Fruit fly (Drosophila melanogaster) whole organism, embryonic: ENCODE measurements around the gene BomT3.

ENCODE experiments used
- C15 ChIP-seq: fragments of 200-800 bp; sonication (Bioruptor generic); IDR thresholded peaks from 3 replicates; pipeline ENCODE4 v1.3.6; 2022; ENCODE audit warnings: missing biosample characterization, missing genetic modification characterization
- CG10274 ChIP-seq: fragments of 200-800 bp; sonication (Bioruptor generic); optimal IDR thresholded peaks from 3 replicates; lab custom pipeline; 2017; ENCODE audit warnings: missing biosample characterization, mild to moderate bottlenecking, missing genetic modification characterization
- CG10565 ChIP-seq: fragments of 200-800 bp; sonication (Bioruptor generic); optimal IDR thresholded peaks from 3 replicates; lab custom pipeline; 2016; ENCODE audit warnings: missing biosample characterization, mild to moderate bottlenecking, missing genetic modification characterization
- CG11093 ChIP-seq: fragments of 200-800 bp; sonication (Bioruptor generic); IDR thresholded peaks from 3 replicates; pipeline ENCODE4 v1.3.6; 2022; ENCODE audit warnings: missing biosample characterization, missing genetic modification characterization
- CG11247 ChIP-seq: fragments of 200-800 bp; sonication (Bioruptor generic); IDR thresholded peaks from 2 replicates; pipeline ENCODE4 v1.3.6; 2022; ENCODE audit warnings: missing biosample characterization, missing genetic modification characterization
- CG12299 ChIP-seq: fragments of 200-800 bp; sonication (Bioruptor generic); optimal IDR thresholded peaks from 2 replicates; lab custom pipeline; 2018; ENCODE audit warnings: missing biosample characterization, mild to moderate bottlenecking, missing genetic modification characterization
- CG12391 ChIP-seq: fragments of 200-800 bp; sonication (Bioruptor generic); optimal IDR thresholded peaks from 3 replicates; lab custom pipeline; 2018; ENCODE audit warnings: missing biosample characterization, mild to moderate bottlenecking, missing genetic modification characterization, moderate library complexity
- CG14014 ChIP-seq: fragments of 200-800 bp; sonication (Bioruptor generic); IDR thresholded peaks from 2 replicates; pipeline ENCODE4 v1.3.6; 2022; ENCODE audit warnings: missing biosample characterization, missing genetic modification characterization
- CG15479 ChIP-seq: fragments of 200-800 bp; sonication (Bioruptor generic); optimal IDR thresholded peaks from 3 replicates; lab custom pipeline; 2019; ENCODE audit warnings: missing biosample characterization, mild to moderate bottlenecking, missing genetic modification characterization, moderate library complexity
- CG17802 ChIP-seq: fragments of 200-800 bp; sonication (Bioruptor generic); optimal IDR thresholded peaks from 2 replicates; lab custom pipeline; 2018; ENCODE audit warnings: missing biosample characterization, mild to moderate bottlenecking, missing genetic modification characterization, moderate library complexity
- CG17829 ChIP-seq: fragments of 200-800 bp; optimal IDR thresholded peaks from 2 replicates; lab custom pipeline; 2019; ENCODE audit warnings: missing biosample characterization, mild to moderate bottlenecking, missing genetic modification characterization, moderate library complexity
- CG17912 ChIP-seq: fragments of 200-800 bp; sonication (Bioruptor generic); optimal IDR thresholded peaks from 2 replicates; lab custom pipeline; 2018; ENCODE audit warnings: missing biosample characterization, mild to moderate bottlenecking, missing genetic modification characterization
- CG4360 ChIP-seq: fragments of 200-800 bp; sonication (Bioruptor generic); IDR thresholded peaks from 2 replicates; pipeline ENCODE4 v1.3.6; 2022; ENCODE audit warnings: missing biosample characterization, missing genetic modification characterization
- CG4820 ChIP-seq: fragments of 200-800 bp; sonication (Bioruptor generic); optimal IDR thresholded peaks from 3 replicates; lab custom pipeline; 2016; ENCODE audit warnings: missing biosample characterization, missing genetic modification characterization
- CG6175 ChIP-seq: fragments of 200-800 bp; sonication (Bioruptor generic); IDR thresholded peaks from 3 replicates; pipeline ENCODE4 v1.3.6; 2022; ENCODE audit warnings: missing biosample characterization, missing genetic modification characterization
- CG8281 ChIP-seq: fragments of 200-800 bp; sonication (Bioruptor generic); optimal IDR thresholded peaks from 2 replicates; lab custom pipeline; 2018; ENCODE audit warnings: missing biosample characterization, mild to moderate bottlenecking, missing genetic modification characterization, moderate library complexity
- CG9797 ChIP-seq: fragments of 200-800 bp; sonication (Bioruptor generic); optimal IDR thresholded peaks from 3 replicates; lab custom pipeline; 2018; ENCODE audit warnings: missing biosample characterization, mild to moderate bottlenecking, missing genetic modification characterization
- CHES-1-like ChIP-seq: fragments of 200-800 bp; sonication (Bioruptor generic); optimal IDR thresholded peaks from 2 replicates; lab custom pipeline; 2016; ENCODE audit warnings: missing biosample characterization, missing genetic modification characterization
- D ChIP-seq, 2 experiments: fragments of 200-800 bp in 1 of 2; fragments of >200 bp in 1 of 2; sonication (Bioruptor generic) in 1 of 2; optimal IDR thresholded peaks; 2 replicates in 1 of 2; 3 replicates in 1 of 2; lab custom pipeline; 2017; ENCODE audit warnings: mild to moderate bottlenecking in 1 of 2, missing biosample characterization in 1 of 2, missing genetic modification characterization in 1 of 2, missing genetic modification reagents in 1 of 2
- Dbx ChIP-seq: fragments of 200-800 bp; sonication (Bioruptor generic); IDR thresholded peaks from 3 replicates; pipeline ENCODE4 v1.3.6; 2022; ENCODE audit warnings: missing biosample characterization, missing genetic modification characterization
- Dref ChIP-seq: fragments of 200-800 bp; sonication (Bioruptor generic); IDR thresholded peaks from 2 replicates; pipeline ENCODE4 v1.3.6; 2022; ENCODE audit warnings: missing biosample characterization, missing genetic modification characterization
- Ets65A ChIP-seq: fragments of 200-800 bp; sonication (Bioruptor generic); peaks from one replicate; lab custom pipeline; 2016; ENCODE audit warnings: missing biosample characterization, missing genetic modification characterization
- Fer1 ChIP-seq: fragments of 200-800 bp; sonication (Bioruptor generic); optimal IDR thresholded peaks from 2 replicates; lab custom pipeline; 2017; ENCODE audit warnings: missing biosample characterization, mild to moderate bottlenecking, missing genetic modification characterization
- Fer2 ChIP-seq: fragments of 200-800 bp; sonication (Bioruptor generic); optimal IDR thresholded peaks from 2 replicates; lab custom pipeline; 2018; ENCODE audit warnings: missing biosample characterization, mild to moderate bottlenecking, missing genetic modification characterization, moderate library complexity
- HLH4C ChIP-seq: fragments of 200-800 bp; sonication (Bioruptor generic); IDR thresholded peaks from 3 replicates; pipeline ENCODE4 v1.3.6; 2022; ENCODE audit warnings: missing biosample characterization, missing genetic modification characterization; ENCODE audit not compliant: partially characterized antibody
- Kr ChIP-seq: fragments of 200-800 bp; sonication (Bioruptor generic); optimal IDR thresholded peaks from 2 replicates; lab custom pipeline; 2017; ENCODE audit warnings: missing biosample characterization, mild to moderate bottlenecking, missing genetic modification characterization
- Six4 ChIP-seq: fragments of 200-800 bp; sonication (Bioruptor generic); optimal IDR thresholded peaks from 2 replicates; lab custom pipeline; 2016; ENCODE audit warnings: missing biosample characterization, missing genetic modification characterization
- Vsx1 ChIP-seq: fragments of 200-800 bp; sonication (Bioruptor generic); optimal IDR thresholded peaks from 2 replicates; lab custom pipeline; 2017; ENCODE audit warnings: missing biosample characterization, mild to moderate bottlenecking, missing genetic modification characterization, missing genetic modification reagents
- Xrp1 ChIP-seq: fragments of 200-800 bp; sonication (Bioruptor generic); IDR thresholded peaks from 2 replicates; pipeline ENCODE4 v1.3.6; 2022; ENCODE audit warnings: missing biosample characterization, missing genetic modification characterization
- ase ChIP-seq: fragments of 200-800 bp; sonication (Bioruptor generic); IDR thresholded peaks from 3 replicates; pipeline ENCODE4 v1.3.6; 2022; ENCODE audit warnings: missing biosample characterization, missing genetic modification characterization
- cad ChIP-seq: fragments of >200 bp; optimal IDR thresholded peaks from 2 replicates; lab custom pipeline; 2017; ENCODE audit warnings: missing biosample characterization, missing genetic modification characterization
- chif ChIP-seq, 2 experiments: fragments of 200-800 bp; sonication (Bioruptor generic); optimal IDR thresholded peaks; 3 replicates each; lab custom pipeline; 2016; ENCODE audit warnings: missing biosample characterization in 2 of 2, missing genetic modification characterization in 2 of 2
- chm ChIP-seq: fragments of 200-800 bp; sonication (Bioruptor generic); IDR thresholded peaks from 2 replicates; pipeline ENCODE4 v1.3.6; 2022; ENCODE audit warnings: missing biosample characterization, missing genetic modification characterization
- ci ChIP-seq: fragments of 200-800 bp; sonication (Bioruptor generic); IDR thresholded peaks from 3 replicates; pipeline ENCODE4 v1.3.6; 2022; ENCODE audit warnings: missing biosample characterization, missing genetic modification characterization
- dan ChIP-seq: fragments of 200-800 bp; sonication (Bioruptor generic); IDR thresholded peaks from 2 replicates; pipeline ENCODE4 v1.3.6; 2022; ENCODE audit warnings: missing biosample characterization, missing genetic modification characterization
- gce ChIP-seq: fragments of 200-800 bp; sonication (Bioruptor generic); IDR thresholded peaks from 3 replicates; pipeline ENCODE4 v1.3.6; 2022; ENCODE audit warnings: missing biosample characterization, missing genetic modification characterization
- gcm ChIP-seq: fragments of 200-800 bp; sonication (Bioruptor generic); optimal IDR thresholded peaks from 2 replicates; lab custom pipeline; 2019; ENCODE audit warnings: missing biosample characterization, mild to moderate bottlenecking, missing genetic modification characterization, moderate library complexity
- jigr1 ChIP-seq: fragments of 200-800 bp; sonication (Bioruptor generic); IDR thresholded peaks from 3 replicates; pipeline ENCODE4 v1.3.6; 2022; ENCODE audit warnings: missing biosample characterization, missing genetic modification characterization
- lov ChIP-seq, 2 experiments: fragments of 200-800 bp in 1 of 2; fragments of >200 bp in 1 of 2; sonication (Bioruptor generic) in 1 of 2; IDR thresholded peaks in 1 of 2; optimal IDR thresholded peaks in 1 of 2; 2 replicates in 1 of 2; 3 replicates in 1 of 2; pipeline versions ENCODE4 v1.3.6 to Lab custom; 2017 to 2022; ENCODE audit warnings: missing biosample characterization in 1 of 2, missing genetic modification characterization in 1 of 2
- nmo ChIP-seq: fragments of 200-800 bp; sonication (Bioruptor generic); optimal IDR thresholded peaks from 2 replicates; lab custom pipeline; 2018; ENCODE audit warnings: missing biosample characterization, mild to moderate bottlenecking, missing genetic modification characterization, moderate library complexity
- oc ChIP-seq: fragments of 200-800 bp; sonication (Bioruptor generic); optimal IDR thresholded peaks from 2 replicates; lab custom pipeline; 2018; ENCODE audit warnings: missing biosample characterization, mild to moderate bottlenecking, missing genetic modification characterization, moderate library complexity
- onecut ChIP-seq: fragments of 200-800 bp; sonication (Bioruptor generic); IDR thresholded peaks from 2 replicates; pipeline ENCODE4 v1.3.6; 2022; ENCODE audit warnings: missing biosample characterization, missing genetic modification characterization
- pnt ChIP-seq: fragments of 200-800 bp; sonication (Bioruptor generic); optimal IDR thresholded peaks from 3 replicates; lab custom pipeline; 2016; ENCODE audit warnings: missing biosample characterization, missing genetic modification characterization
- pros ChIP-seq: fragments of 200-800 bp; sonication (Bioruptor generic); optimal IDR thresholded peaks from 3 replicates; lab custom pipeline; 2019; ENCODE audit warnings: missing biosample characterization, mild to moderate bottlenecking, missing genetic modification characterization, moderate library complexity
- seq ChIP-seq: fragments of 200-800 bp; sonication (Bioruptor generic); IDR thresholded peaks from 2 replicates; pipeline ENCODE4 v1.3.6; 2022; ENCODE audit warnings: missing biosample characterization, missing genetic modification characterization
- slou ChIP-seq: fragments of 200-800 bp; sonication (Bioruptor generic); optimal IDR thresholded peaks from 3 replicates; lab custom pipeline; 2016; ENCODE audit warnings: missing biosample characterization, missing genetic modification characterization
- vfl ChIP-seq: fragments of 200-800 bp; sonication (Bioruptor generic); optimal IDR thresholded peaks from 2 replicates; lab custom pipeline; 2016; ENCODE audit warnings: missing biosample characterization, missing genetic modification characterization
- z ChIP-seq: fragments of 200-800 bp; sonication (Bioruptor generic); IDR thresholded peaks from 3 replicates; pipeline ENCODE4 v1.3.6; 2022; ENCODE audit warnings: missing biosample characterization, missing genetic modification characterization
- zen ChIP-seq: fragments of 200-800 bp; sonication (Bioruptor generic); optimal IDR thresholded peaks from 3 replicates; lab custom pipeline; 2018; ENCODE audit warnings: missing biosample characterization, mild to moderate bottlenecking, missing genetic modification characterization, moderate library complexity

BomT3 gene

DNA sequence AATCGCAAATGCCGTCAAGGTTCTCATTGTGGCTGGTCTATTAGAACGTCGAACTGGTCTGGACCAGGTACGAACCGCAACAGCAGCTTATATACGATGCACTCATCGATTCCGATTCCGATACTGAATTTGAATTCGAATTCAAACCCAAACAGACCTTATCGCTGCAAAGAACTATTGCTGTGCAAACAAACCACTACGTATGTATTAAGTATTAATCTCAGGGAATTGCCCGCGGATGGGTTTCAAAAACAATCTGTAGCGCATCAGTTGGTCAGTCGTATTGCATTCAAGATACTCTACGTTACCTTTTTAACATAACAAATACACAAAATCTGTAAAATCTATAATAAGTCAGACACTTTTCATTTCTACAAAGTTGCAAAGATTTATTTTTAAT, at the start of gene BomT3:
Gene BomT3, minus strand, starts transcription at position 101 of the 400 bp plus-strand sequence.
- TF ChIP-seq CG10274 (GFP tag; lab: Kevin White, UChicago) (peak; percentile 17), CG6175 (GFP tag; lab: Robert Waterston, UW) (no peak)

DNA sequence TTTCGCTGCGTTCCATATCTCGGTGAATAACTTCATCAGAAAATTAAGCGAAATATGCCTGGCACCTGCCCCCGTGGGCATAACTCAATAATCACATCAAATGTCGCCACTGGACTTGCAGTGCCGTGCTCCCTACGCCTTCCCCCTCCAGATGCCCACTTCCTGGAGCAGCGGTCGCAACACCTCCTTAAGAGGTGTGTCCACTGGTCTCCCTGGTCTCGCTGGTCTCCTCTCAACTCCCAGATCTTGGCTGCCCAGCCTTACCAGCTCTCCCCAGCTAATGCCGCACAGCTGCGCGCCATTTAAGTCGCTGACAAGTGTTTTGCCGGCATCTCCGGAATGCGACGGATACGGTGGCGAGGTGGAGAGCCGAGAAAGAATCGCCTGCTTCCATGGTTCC, 49.3 kb upstream of the BomT3 start:
- TF ChIP-seq CG9797 (GFP tag; lab: Kevin White, UChicago) = no peak
- no peak for TF ChIP-seq CG12391
- TF ChIP-seq Dref (GFP tag; lab: Robert Waterston, UW) = no peak
- TF ChIP-seq pnt (GFP tag; lab: Kevin White, UChicago) = no peak
- TF ChIP-seq slou (GFP tag; lab: Kevin White, UChicago) = no peak
- no peak for TF ChIP-seq jigr1 (GFP tag; lab: Robert Waterston, UW)
- no peak for TF ChIP-seq vfl (GFP tag; lab: Kevin White, UChicago)
- TF ChIP-seq lov (optimal IDR thresholded peaks at IDR 0.05; lab: Kevin White, UChicago) = no peak
- TF ChIP-seq lov (GFP tag; IDR thresholded peaks at IDR 0.05; lab: Robert Waterston, UW) = no peak
- no peak for TF ChIP-seq CG17802 (tag; lab: Kevin White, UChicago)
- TF ChIP-seq Fer2 (tag; lab: Kevin White, UChicago) = no peak
- TF ChIP-seq CG17912 (GFP tag; lab: Kevin White, UChicago) = no peak
- TF ChIP-seq nmo (GFP tag; lab: Kevin White, UChicago) = no peak
- TF ChIP-seq Vsx1 (GFP tag; lab: Kevin White, UChicago) = no peak
- TF ChIP-seq Dbx (GFP tag; lab: Robert Waterston, UW) = no peak
- TF ChIP-seq ase (GFP tag; lab: Robert Waterston, UW) = no peak
- TF ChIP-seq HLH4C = no peak
- TF ChIP-seq CG10565 (GFP tag; lab: Kevin White, UChicago) = no peak
- TF ChIP-seq CG12299 (tag; lab: Kevin White, UChicago) = no peak
- TF ChIP-seq Ets65A (GFP tag; lab: Kevin White, UChicago) = peak; percentile 80
- no peak for TF ChIP-seq ci
- peak; percentile 12 for TF ChIP-seq D (optimal IDR thresholded peaks at IDR 0.05; lab: Kevin White, UChicago)
- no peak for TF ChIP-seq D (GFP tag; optimal IDR thresholded peaks at IDR 0.05; lab: Kevin White, UChicago)
- 0 out of 2 replicates have a peak, but pooled peaks have one; percentile 13 for TF ChIP-seq CG4360
- TF ChIP-seq chm = 0 out of 2 replicates have a peak, but pooled peaks have one; percentile 70
- TF ChIP-seq CHES-1-like (GFP tag; lab: Kevin White, UChicago) = no peak
- no peak for TF ChIP-seq CG11093
- TF ChIP-seq gcm (GFP tag; lab: Kevin White, UChicago) = no peak
- no peak for TF ChIP-seq dan (GFP tag; lab: Robert Waterston, UW)
- TF ChIP-seq, all 482 proteins: peak for 4

DNA sequence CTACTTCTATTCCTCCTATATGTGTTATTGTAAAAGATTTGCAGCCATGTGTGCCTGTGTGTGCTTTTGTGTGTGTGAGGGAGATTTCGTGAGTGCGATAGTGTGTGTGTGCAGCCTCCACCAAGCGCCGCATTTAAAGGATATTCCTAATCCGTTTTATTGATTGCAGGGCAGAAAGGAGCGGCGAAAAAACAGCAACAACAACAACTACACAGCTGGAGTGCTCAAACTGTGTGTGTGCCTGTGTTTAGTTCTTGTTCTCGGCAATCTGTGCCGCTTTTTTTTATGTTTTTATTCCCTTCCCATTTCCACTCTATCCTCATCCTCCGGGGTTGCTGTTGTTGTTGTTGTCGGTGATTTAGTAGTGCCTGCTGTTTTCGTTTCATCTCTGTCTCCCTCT, 48.3 kb upstream of the BomT3 start:
- TF ChIP-seq zen (tag; lab: Kevin White, UChicago) (peak; percentile 37), CG15479 (GFP tag; lab: Kevin White, UChicago) (peak; percentile 8), CG4360 (peak; percentile 99), oc (peak; percentile 42), Six4 (GFP tag; lab: Kevin White, UChicago) (no peak), z (GFP tag; lab: Robert Waterston, UW) (0 out of 3 replicates have a peak, but pooled peaks have one; percentile 38), CG17829 (tag; lab: Kevin White, UChicago) (peak; percentile 5), Xrp1 (GFP tag; lab: Robert Waterston, UW) (0 out of 2 replicates have a peak, but pooled peaks have one; percentile 12), chif (GFP tag; optimal IDR thresholded peaks at IDR 0.05; lab: Kevin White, UChicago) (no peak), Fer1 (no peak), CG14014 (GFP tag; lab: Robert Waterston, UW) (no peak), C15 (GFP tag; lab: Robert Waterston, UW) (no peak), seq (0 out of 2 replicates have a peak, but pooled peaks have one; percentile 21), CG8281 (tag; lab: Kevin White, UChicago) (peak; percentile 2), chm (peak; percentile 46; the same call in 1 of the 2 replicates), cad (GFP tag; lab: Kevin White, UChicago) (peak; percentile 25), gce (GFP tag; lab: Robert Waterston, UW) (no peak), CG11247 (GFP tag; lab: Robert Waterston, UW) (no peak), CG4820 (GFP tag; lab: Kevin White, UChicago) (no peak), onecut (peak; percentile 78), pros (GFP tag; lab: Kevin White, UChicago) (peak; percentile 86), Kr (peak; percentile 75)
